Fruit fly (Drosophila melanogaster) whole organism, embryonic: ENCODE data around the gene Cka.

ENCODE experiments used
- Abd-B ChIP-seq: fragments of 200-800 bp; sonication (Bioruptor generic); optimal IDR thresholded peaks from 2 replicates; lab custom pipeline; 2018; ENCODE audit warnings: missing biosample characterization, mild to moderate bottlenecking, missing genetic modification characterization, moderate library complexity
- CG10543 ChIP-seq: fragments of 200-800 bp; sonication (Bioruptor generic); optimal IDR thresholded peaks from 3 replicates; lab custom pipeline; 2017; ENCODE audit warnings: missing biosample characterization, mild to moderate bottlenecking, missing genetic modification characterization, moderate library complexity
- CG13894 ChIP-seq: fragments of 200-800 bp; sonication (Bioruptor generic); optimal IDR thresholded peaks from 3 replicates; lab custom pipeline; 2018; ENCODE audit warnings: missing biosample characterization, mild to moderate bottlenecking, missing genetic modification characterization, moderate library complexity
- CG14441 ChIP-seq: fragments of 200-800 bp; sonication (Bioruptor generic); IDR thresholded peaks from 2 replicates; pipeline ENCODE4 v1.3.6; 2022; ENCODE audit warnings: missing biosample characterization, missing genetic modification characterization
- CG15073 ChIP-seq: fragments of 200-800 bp; sonication (Bioruptor generic); optimal IDR thresholded peaks from 2 replicates; lab custom pipeline; 2016; ENCODE audit warnings: missing biosample characterization, missing genetic modification characterization
- CG15269 ChIP-seq: fragments of 200-800 bp; sonication (Bioruptor generic); optimal IDR thresholded peaks from 2 replicates; lab custom pipeline; 2018; ENCODE audit warnings: missing biosample characterization, mild to moderate bottlenecking, missing genetic modification characterization, moderate library complexity
- CG15479 ChIP-seq: fragments of 200-800 bp; sonication (Bioruptor generic); optimal IDR thresholded peaks from 3 replicates; lab custom pipeline; 2019; ENCODE audit warnings: missing biosample characterization, mild to moderate bottlenecking, missing genetic modification characterization, moderate library complexity
- CG17359 ChIP-seq: fragments of 200-800 bp; sonication (Bioruptor generic); optimal IDR thresholded peaks from 3 replicates; lab custom pipeline; 2018; ENCODE audit warnings: missing biosample characterization, mild to moderate bottlenecking, missing genetic modification characterization, moderate library complexity
- CG2129 ChIP-seq: fragments of 200-800 bp; sonication (Bioruptor generic); IDR thresholded peaks from 2 replicates; pipeline ENCODE4 v1.3.6; 2022; ENCODE audit warnings: missing biosample characterization, missing genetic modification characterization; ENCODE audit not compliant: partially characterized antibody
- CG2199 ChIP-seq: fragments of 200-800 bp; sonication (Bioruptor generic); IDR thresholded peaks from 3 replicates; pipeline ENCODE4 v1.3.6; 2022; ENCODE audit warnings: missing biosample characterization, missing genetic modification characterization
- CG34224 ChIP-seq: fragments of 200-800 bp; sonication (Bioruptor generic); IDR thresholded peaks from 3 replicates; pipeline ENCODE4 v1.3.6; 2022; ENCODE audit warnings: missing biosample characterization, missing genetic modification characterization; ENCODE audit not compliant: partially characterized antibody
- CG4707 ChIP-seq: fragments of 200-800 bp; sonication (Bioruptor generic); optimal IDR thresholded peaks from 2 replicates; lab custom pipeline; 2018; ENCODE audit warnings: missing biosample characterization, mild to moderate bottlenecking, missing genetic modification characterization, moderate library complexity
- CG5953 ChIP-seq: fragments of 200-800 bp; sonication (Bioruptor generic); IDR thresholded peaks from 2 replicates; pipeline ENCODE4 v1.3.6; 2022; ENCODE audit warnings: missing biosample characterization, missing genetic modification characterization
- CG6254 ChIP-seq: fragments of 200-800 bp; sonication (Bioruptor generic); optimal IDR thresholded peaks from 3 replicates; lab custom pipeline; 2017; ENCODE audit warnings: mild to moderate bottlenecking, missing biosample characterization, missing genetic modification reagents, missing genetic modification characterization
- CG6654 ChIP-seq: fragments of 200-800 bp; sonication (Bioruptor generic); optimal IDR thresholded peaks from 2 replicates; lab custom pipeline; 2017; ENCODE audit warnings: missing biosample characterization, mild to moderate bottlenecking, missing genetic modification characterization
- CG9932 ChIP-seq: fragments of 200-800 bp; sonication (Bioruptor generic); IDR thresholded peaks from 2 replicates; pipeline ENCODE4 v1.3.6; 2022; ENCODE audit warnings: missing biosample characterization, missing genetic modification characterization
- Drgx ChIP-seq: fragments of 200-800 bp; sonication (Bioruptor generic); IDR thresholded peaks from 2 replicates; pipeline ENCODE4 v1.3.6; 2022; ENCODE audit warnings: missing biosample characterization, missing genetic modification characterization
- Hey ChIP-seq: fragments of 200-800 bp; sonication (Bioruptor generic); optimal IDR thresholded peaks from 3 replicates; lab custom pipeline; 2018; ENCODE audit warnings: missing biosample characterization, mild to moderate bottlenecking, missing genetic modification characterization
- Hmr ChIP-seq: fragments of 200-800 bp; sonication (Bioruptor generic); optimal IDR thresholded peaks from 3 replicates; lab custom pipeline; 2017; ENCODE audit warnings: mild to moderate bottlenecking, missing biosample characterization, missing genetic modification reagents, missing genetic modification characterization
- Lpt ChIP-seq: fragments of >200 bp; optimal IDR thresholded peaks from 2 replicates; lab custom pipeline; 2018; ENCODE audit warnings: missing biosample characterization, missing genetic modification characterization
- Pdp1 ChIP-seq, 2 experiments: fragments of 200-800 bp; sonication (Bioruptor generic); optimal IDR thresholded peaks; 3 replicates each; lab custom pipeline; 2016; ENCODE audit warnings: missing biosample characterization in 2 of 2, missing genetic modification characterization in 2 of 2, mild to moderate bottlenecking in 1 of 2, moderate library complexity in 1 of 2
- Rfx ChIP-seq: fragments of 200-800 bp; sonication (Bioruptor generic); IDR thresholded peaks from 2 replicates; pipeline ENCODE4 v1.3.6; 2022; ENCODE audit warnings: missing biosample characterization, missing genetic modification characterization
- Taf1 ChIP-seq: fragments of 200-800 bp; sonication (Bioruptor generic); IDR thresholded peaks from 2 replicates; pipeline ENCODE4 v1.3.6; 2022; ENCODE audit warnings: missing biosample characterization, missing genetic modification characterization
- abd-A ChIP-seq: fragments of 200-800 bp; sonication (Bioruptor generic); optimal IDR thresholded peaks from 3 replicates; lab custom pipeline; 2019; ENCODE audit warnings: missing biosample characterization, mild to moderate bottlenecking, missing genetic modification characterization, moderate library complexity
- bcd ChIP-seq: fragments of 200-800 bp; sonication (Bioruptor generic); optimal IDR thresholded peaks from 2 replicates; lab custom pipeline; 2017; ENCODE audit warnings: missing biosample characterization, mild to moderate bottlenecking, missing genetic modification characterization
- bigmax ChIP-seq: fragments of 200-800 bp; sonication (Bioruptor generic); optimal IDR thresholded peaks from 2 replicates; lab custom pipeline; 2018; ENCODE audit warnings: missing biosample characterization, mild to moderate bottlenecking, missing genetic modification characterization
- bsh ChIP-seq, 2 experiments: fragments of 200-800 bp; sonication (Bioruptor generic); optimal IDR thresholded peaks; 2 replicates each; lab custom pipeline; 2017 to 2018; ENCODE audit warnings: mild to moderate bottlenecking in 2 of 2, missing biosample characterization in 2 of 2, missing genetic modification characterization in 2 of 2, moderate library complexity in 1 of 2
- cas ChIP-seq: fragments of 200-800 bp; sonication (Bioruptor generic); IDR thresholded peaks from 2 replicates; pipeline ENCODE4 v1.3.6; 2022; ENCODE audit warnings: missing biosample characterization, missing genetic modification characterization
- chinmo ChIP-seq: fragments of 200-800 bp; sonication (Bioruptor generic); IDR thresholded peaks from 4 replicates; pipeline ENCODE4 v1.3.6; 2022; ENCODE audit warnings: missing biosample characterization, missing genetic modification characterization; ENCODE audit not compliant: partially characterized antibody
- chm ChIP-seq: fragments of 200-800 bp; sonication (Bioruptor generic); IDR thresholded peaks from 2 replicates; pipeline ENCODE4 v1.3.6; 2022; ENCODE audit warnings: missing biosample characterization, missing genetic modification characterization
- dpn ChIP-seq, 2 experiments: fragments of 200-800 bp; sonication (Bioruptor generic); optimal IDR thresholded peaks; 3 replicates each; lab custom pipeline; 2016; ENCODE audit warnings: missing biosample characterization in 2 of 2, missing genetic modification characterization in 2 of 2
- ewg ChIP-seq: fragments of 200-800 bp; sonication (Bioruptor generic); optimal IDR thresholded peaks from 3 replicates; lab custom pipeline; 2017; ENCODE audit warnings: mild to moderate bottlenecking, missing biosample characterization, missing genetic modification reagents, missing genetic modification characterization
- exex ChIP-seq: fragments of 200-800 bp; sonication (Bioruptor generic); optimal IDR thresholded peaks from 4 replicates; lab custom pipeline; 2018; ENCODE audit warnings: missing biosample characterization, mild to moderate bottlenecking, missing genetic modification characterization, moderate library complexity
- eyg ChIP-seq: fragments of 200-800 bp; sonication (Bioruptor generic); optimal IDR thresholded peaks from 3 replicates; lab custom pipeline; 2016; ENCODE audit warnings: missing biosample characterization, missing genetic modification characterization
- kah ChIP-seq: fragments of 200-800 bp; sonication (Bioruptor generic); optimal IDR thresholded peaks from 2 replicates; lab custom pipeline; 2018; ENCODE audit warnings: missing biosample characterization, mild to moderate bottlenecking, missing genetic modification characterization
- maf-S ChIP-seq: fragments of 200-800 bp; sonication (Bioruptor generic); optimal IDR thresholded peaks from 2 replicates; lab custom pipeline; 2016; ENCODE audit warnings: missing biosample characterization, missing genetic modification characterization
- mld ChIP-seq: fragments of 200-800 bp; sonication (Bioruptor generic); IDR thresholded peaks from 3 replicates; pipeline ENCODE4 v1.3.6; 2022; ENCODE audit warnings: missing biosample characterization, missing genetic modification characterization; ENCODE audit not compliant: partially characterized antibody
- nerfin-1 ChIP-seq: fragments of 200-800 bp; sonication (Bioruptor generic); optimal IDR thresholded peaks from 3 replicates; lab custom pipeline; 2019; ENCODE audit warnings: missing biosample characterization, mild to moderate bottlenecking, missing genetic modification characterization, moderate library complexity
- onecut ChIP-seq: fragments of 200-800 bp; sonication (Bioruptor generic); IDR thresholded peaks from 2 replicates; pipeline ENCODE4 v1.3.6; 2022; ENCODE audit warnings: missing biosample characterization, missing genetic modification characterization
- org-1 ChIP-seq: fragments of 200-800 bp; sonication (Bioruptor generic); optimal IDR thresholded peaks from 2 replicates; lab custom pipeline; 2017; ENCODE audit warnings: missing biosample characterization, missing genetic modification characterization
- phol ChIP-seq: fragments of 200-800 bp; sonication (Bioruptor generic); optimal IDR thresholded peaks from 3 replicates; lab custom pipeline; 2018; ENCODE audit warnings: missing biosample characterization, mild to moderate bottlenecking, missing genetic modification characterization, moderate library complexity
- sd ChIP-seq: fragments of 200-800 bp; sonication (Bioruptor generic); optimal IDR thresholded peaks from 3 replicates; lab custom pipeline; 2018; ENCODE audit warnings: missing biosample characterization, mild to moderate bottlenecking, missing genetic modification characterization, moderate library complexity
- sim ChIP-seq: fragments of 200-800 bp; sonication (Bioruptor generic); IDR thresholded peaks from 2 replicates; pipeline ENCODE4 v1.3.6; 2022; ENCODE audit warnings: missing biosample characterization, missing genetic modification characterization
- stc ChIP-seq: fragments of 200-800 bp; sonication (Bioruptor generic); IDR thresholded peaks from 2 replicates; pipeline ENCODE4 v1.3.6; 2022; ENCODE audit warnings: missing biosample characterization, missing genetic modification characterization
- tgo ChIP-seq: fragments of 200-800 bp; sonication (Bioruptor generic); IDR thresholded peaks from 3 replicates; pipeline ENCODE4 v1.3.6; 2022; ENCODE audit warnings: missing biosample characterization, missing genetic modification characterization
- wdn ChIP-seq: fragments of 200-800 bp; sonication (Bioruptor generic); IDR thresholded peaks from 2 replicates; pipeline ENCODE4 v1.3.6; 2022; ENCODE audit warnings: missing biosample characterization, missing genetic modification characterization

Cka gene

DNA sequence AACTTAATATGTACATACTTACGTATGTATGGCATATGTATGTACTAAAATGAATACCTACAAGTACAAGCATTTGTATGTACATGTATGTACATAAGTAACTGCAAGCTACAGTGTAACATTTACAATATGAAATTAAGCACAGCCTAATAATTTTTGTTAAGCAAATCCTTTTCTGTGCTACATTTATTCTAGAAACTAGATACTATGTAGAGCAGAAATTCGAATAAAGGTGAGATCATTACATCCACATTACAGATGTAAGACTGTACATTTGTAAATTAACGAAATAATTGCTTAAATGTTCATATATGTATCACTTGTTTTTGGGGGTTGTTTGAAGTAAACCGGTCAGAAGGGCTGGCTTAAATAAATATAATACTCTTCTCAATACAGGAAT lies 38.6 kb upstream of the Cka start (continued):
- peak; percentile 58 for TF ChIP-seq CG15269

DNA sequence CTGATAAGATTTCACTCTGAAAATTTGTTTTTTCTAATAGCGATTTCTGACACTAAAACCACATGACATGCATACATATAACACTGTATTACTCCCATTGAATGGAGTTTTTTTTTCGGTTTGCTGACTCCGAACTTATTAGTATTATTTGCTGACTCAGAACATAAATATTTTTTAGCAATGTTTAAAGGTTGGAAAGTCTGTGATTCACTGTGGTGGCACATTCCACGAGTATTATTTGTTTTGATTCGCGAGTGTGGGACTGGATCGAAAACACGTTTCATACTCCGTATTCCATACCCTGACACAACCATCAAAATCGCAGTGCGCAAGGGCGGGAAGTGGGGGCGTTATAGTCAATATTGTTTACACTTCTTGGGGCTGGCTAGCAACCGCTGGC lies 37.9 kb upstream of the Cka start:
- TF ChIP-seq onecut (GFP tag; lab: Robert Waterston, UW) (peak; percentile 30; the same call in 1 of the 2 replicates), org-1 (GFP tag; lab: Kevin White, UChicago) (no peak), sd (tag; lab: Kevin White, UChicago) (peak; percentile 82), CG10543 (GFP tag; lab: Kevin White, UChicago) (no peak), CG13894 (tag; lab: Kevin White, UChicago) (peak; percentile 21), ewg (peak; percentile 30), Taf1 (0 out of 2 replicates have a peak, but pooled peaks have one; percentile 6), bcd (GFP tag; lab: Kevin White, UChicago) (no peak), CG2129 (GFP tag; lab: Robert Waterston, UW) (no peak), CG5953 (GFP tag; lab: Robert Waterston, UW) (no peak), CG15073 (GFP tag; lab: Kevin White, UChicago) (no peak), CG9932 (GFP tag; lab: Robert Waterston, UW) (no peak), wdn (GFP tag; lab: Robert Waterston, UW) (no peak), bsh (GFP tag; optimal IDR thresholded peaks at IDR 0.05; lab: Kevin White, UChicago) (no peak), CG34224 (GFP tag; lab: Robert Waterston, UW) (no peak), Rfx (0 out of 2 replicates have a peak, but pooled peaks have one; percentile 33)

DNA sequence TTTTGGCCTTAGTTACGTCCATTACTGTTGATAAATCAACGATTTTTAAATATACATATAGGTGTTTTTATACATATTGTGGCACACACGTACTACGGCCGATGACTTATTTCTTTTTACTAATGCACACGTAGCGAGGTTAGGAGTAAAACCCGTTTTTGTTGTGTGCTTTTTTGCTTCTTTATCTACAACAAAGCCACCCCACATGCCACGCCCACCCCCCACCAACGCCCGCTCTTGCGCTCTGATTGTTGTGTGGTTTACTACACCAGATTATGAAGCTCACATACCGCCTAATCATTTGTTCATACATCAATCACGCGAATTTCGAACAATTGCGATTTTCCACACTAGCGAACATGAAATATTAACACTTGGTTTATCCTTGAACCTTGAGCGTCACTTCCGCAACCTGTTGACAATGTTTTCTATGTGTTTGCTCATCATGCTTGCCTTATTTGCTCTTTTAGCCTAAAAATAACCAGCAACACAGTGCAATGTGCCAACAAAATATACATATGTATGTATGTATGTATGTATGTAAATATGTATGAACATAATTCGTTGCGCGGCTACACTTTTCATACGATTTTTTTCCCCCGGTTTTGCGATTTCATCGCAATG lies 37.3 kb upstream of the Cka start:
- TF ChIP-seq eyg (no peak), CG15479 (GFP tag; lab: Kevin White, UChicago) (peak; percentile 6), Abd-B (no peak), Drgx (GFP tag; lab: Robert Waterston, UW) (peak; percentile 16; the same call in 1 of the 2 replicates), mld (0 out of 3 replicates have a peak, but pooled peaks have one; percentile 11), CG17359 (tag; lab: Kevin White, UChicago) (peak; percentile 23), phol (no peak), Hmr (GFP tag; lab: Kevin White, UChicago) (peak; percentile 49), tgo (GFP tag; lab: Robert Waterston, UW) (no peak), maf-S (GFP tag; lab: Kevin White, UChicago) (no peak), exex (tag; lab: Kevin White, UChicago) (peak; percentile 49), chm (GFP tag; lab: Robert Waterston, UW) (0 out of 2 replicates have a peak, but pooled peaks have one; percentile 22), CG14441 (GFP tag; lab: Robert Waterston, UW) (0 out of 2 replicates have a peak, but pooled peaks have one; percentile 35), dpn (GFP tag; optimal IDR thresholded peaks at IDR 0.05; lab: Kevin White, UChicago) (no peak), Hey (tag; lab: Kevin White, UChicago) (peak; percentile 34), kah (GFP tag; lab: Kevin White, UChicago) (peak; percentile 87), Lpt (no peak), cas (GFP tag; lab: Robert Waterston, UW) (no peak), sim (GFP tag; lab: Robert Waterston, UW) (no peak), CG34224 (GFP tag; lab: Robert Waterston, UW) (no peak), bigmax (GFP tag; lab: Kevin White, UChicago) (peak; percentile 38), Pdp1 (GFP tag; optimal IDR thresholded peaks at IDR 0.05; lab: Kevin White, UChicago) (peak in 1 of 2 experiments; percentile 17), CG6254 (GFP tag; lab: Kevin White, UChicago) (no peak), stc (GFP tag; lab: Robert Waterston, UW) (peak; percentile 14; the same call in 1 of the 2 replicates), CG6654 (no peak), chinmo (GFP tag; lab: Robert Waterston, UW) (0 out of 4 replicates have a peak, but pooled peaks have one; percentile 20), abd-A (tag; lab: Kevin White, UChicago) (peak; percentile 48), CG4707 (GFP tag; lab: Kevin White, UChicago) (no peak), CG2199 (0 out of 3 replicates have a peak, but pooled peaks have one; percentile 6), nerfin-1 (no peak)
